Fruit fly (Drosophila melanogaster): Measurements from ENCODE around the gene lectin-29Ca.
A peak's percentile ranks its signal among the peaks of the same experiment; 100 is the strongest.

Gene lectin-29Ca

dm6 chr2L:8403286-8404270 is 9.5 kb upstream of the lectin-29Ca start, which contains the start of gene emb (continued):
- TF ChIP-seq ss (GFP tag; optimal IDR thresholded peaks at IDR 0.05) (peak in 1 of 2 experiments; percentile 89), lz (GFP tag; optimal IDR thresholded peaks at IDR 0.05) (peak; percentile 36), CG9139 (GFP tag; optimal IDR thresholded peaks at IDR 0.05) (no peak), dsx (GFP tag; optimal IDR thresholded peaks at IDR 0.05; ENCODE audit: poor library complexity, severe bottlenecking) (peak; percentile 66), fd85E (GFP tag; optimal IDR thresholded peaks at IDR 0.05) (no peak), CG3919 (GFP tag; optimal IDR thresholded peaks at IDR 0.05) (no peak), OdsH (GFP tag; optimal IDR thresholded peaks at IDR 0.05) (peak; percentile 30), svp (GFP tag) (no peak), Blimp-1 (GFP tag; optimal IDR thresholded peaks at IDR 0.05) (peak; percentile 11), CG6276 (GFP tag; optimal IDR thresholded peaks at IDR 0.05) (no peak), CG6792 (GFP tag; optimal IDR thresholded peaks at IDR 0.05) (no peak), esn (GFP tag; optimal IDR thresholded peaks at IDR 0.05) (peak; percentile 57), acj6 (GFP tag; optimal IDR thresholded peaks at IDR 0.05) (no peak), Met (GFP tag; optimal IDR thresholded peaks at IDR 0.05) (no peak), Sox14 (GFP tag; optimal IDR thresholded peaks at IDR 0.05) (peak; percentile 70), CG16779 (tag; optimal IDR thresholded peaks at IDR 0.05) (no peak), Ets96B (tag; optimal IDR thresholded peaks at IDR 0.05) (peak; percentile 50), CG11762 (GFP tag; optimal IDR thresholded peaks at IDR 0.05; ENCODE audit: insufficient read depth) (no peak), CG10631 (GFP tag; optimal IDR thresholded peaks at IDR 0.05) (peak; percentile 58), CG6163 (GFP tag; IDR thresholded peaks at IDR 0.05) (peak; percentile 79), CG34406 (GFP tag; optimal IDR thresholded peaks at IDR 0.05) (peak; percentile 51), Ets21C (GFP tag; optimal IDR thresholded peaks at IDR 0.05) (peak; percentile 37), Eip93F (GFP tag; optimal IDR thresholded peaks at IDR 0.05) (no peak), spab (GFP tag; optimal IDR thresholded peaks at IDR 0.05) (no peak), CG11294 (GFP tag; IDR thresholded peaks at IDR 0.05) (no peak), CG11902 (GFP tag; optimal IDR thresholded peaks at IDR 0.05) (no peak), CG3032 (tag; optimal IDR thresholded peaks at IDR 0.05) (peak; percentile 51), eg (GFP tag; IDR thresholded peaks at IDR 0.05) (peak; percentile 76), CG4318 (GFP tag; optimal IDR thresholded peaks at IDR 0.05) (no peak), CG10669 (GFP tag; optimal IDR thresholded peaks at IDR 0.05) (no peak), dac (GFP tag; optimal IDR thresholded peaks at IDR 0.05) (no peak), Sox15 (GFP tag; optimal IDR thresholded peaks at IDR 0.05) (no peak), achi (GFP tag; optimal IDR thresholded peaks at IDR 0.05) (no peak)

dm6 chr2L:8402928-8403285 is 8.8 kb upstream of the lectin-29Ca start, which contains the start of gene fy:
Gene fy (minus strand): TSS chr2L:8403280.
- TF ChIP-seq eg (GFP tag; IDR thresholded peaks at IDR 0.05): no peak
- no peak for TF ChIP-seq ss (GFP tag; optimal IDR thresholded peaks at IDR 0.05)
- TF ChIP-seq Ets21C (GFP tag; optimal IDR thresholded peaks at IDR 0.05): no peak
- no peak for TF ChIP-seq CG11762 (GFP tag; optimal IDR thresholded peaks at IDR 0.05; ENCODE audit: insufficient read depth)
- TF ChIP-seq topi (GFP tag; optimal IDR thresholded peaks at IDR 0.05): no peak
- TF ChIP-seq Eip75B (GFP tag; optimal IDR thresholded peaks at IDR 0.05): no peak
- TF ChIP-seq CG3919 (GFP tag; optimal IDR thresholded peaks at IDR 0.05): no peak
- TF ChIP-seq CG9139 (GFP tag; optimal IDR thresholded peaks at IDR 0.05): no peak
- no peak for TF ChIP-seq Hr38 (GFP tag; optimal IDR thresholded peaks at IDR 0.05)
- TF ChIP-seq CG7368 (GFP tag; optimal IDR thresholded peaks at IDR 0.05): no peak

Data from whole organism, prepupa.